Worm (Caenorhabditis elegans) whole organism, L1 larva: ENCODE measurements around the gene cyp-13A12.
A peak's percentile ranks its signal among the peaks of the same experiment; 100 is the strongest.

Experiments
- C16A3.4 ChIP-seq: fragments of 150-350 bp; optimal IDR thresholded peaks from 2 replicates; lab custom pipeline; 2014; ENCODE audit warnings: missing biosample characterization, missing genetic modification characterization
- dpl-1 ChIP-seq, 3 experiments: fragments of 150-350 bp in 2 of 3; sonication (generic microtip) in 1 of 3; optimal IDR thresholded peaks; 2 replicates each; lab custom pipeline; 2014 to 2017; ENCODE audit warnings: missing biosample characterization in 3 of 3, missing genetic modification characterization in 3 of 3, missing genetic modification reagents in 3 of 3
- egl-27 ChIP-seq, 2 experiments: fragments of 150-350 bp in 1 of 2; sonication (generic microtip); optimal IDR thresholded peaks; 3 replicates each; lab custom pipeline; 2017 to 2018; ENCODE audit warnings: missing biosample characterization in 2 of 2, missing genetic modification characterization in 2 of 2, missing genetic modification reagents in 2 of 2
- fkh-10 ChIP-seq: sonication (generic microtip); optimal IDR thresholded peaks from 2 replicates; lab custom pipeline; 2017; ENCODE audit warnings: missing biosample characterization, missing genetic modification reagents, missing genetic modification characterization
- nhr-11 ChIP-seq: fragments of 150-350 bp; optimal IDR thresholded peaks from 2 replicates; lab custom pipeline; 2014; ENCODE audit warnings: missing biosample characterization, missing genetic modification characterization
- nhr-77 ChIP-seq: fragments of 150-350 bp; optimal IDR thresholded peaks from 2 replicates; lab custom pipeline; 2014; ENCODE audit warnings: missing biosample characterization, missing genetic modification characterization
- skn-1 ChIP-seq: fragments of 150-350 bp; optimal IDR thresholded peaks from 2 replicates; lab custom pipeline; 2014; ENCODE audit warnings: missing biosample characterization, missing genetic modification characterization
- zip-4 ChIP-seq: fragments of 200-800 bp; sonication (Bioruptor generic); optimal IDR thresholded peaks from 2 replicates; lab custom pipeline; 2018; ENCODE audit warnings: mild to moderate bottlenecking, missing genetic modification characterization, moderate library complexity, missing compliant biosample characterization
- ztf-4 ChIP-seq: fragments of 150-350 bp; optimal IDR thresholded peaks from 2 replicates; lab custom pipeline; 2014; ENCODE audit warnings: missing biosample characterization, missing genetic modification characterization

ce11 chrIII:13070548-13071050, 46.3 kb downstream of the cyp-13A12 start, which contains the start of gene Y39E4B.6:
- TF ChIP-seq fkh-10 (peak; percentile 98), nhr-11 (tag; lab: Kevin White, UChicago) (peak; percentile 78), skn-1 (tag; lab: Kevin White, UChicago) (peak; percentile 80), ztf-4 (tag; lab: Kevin White, UChicago) (peak; percentile 84), zip-4 (peak; percentile 92), nhr-77 (tag; lab: Kevin White, UChicago) (peak; percentile 98), C16A3.4 (peak; percentile 97), dpl-1 (GFP tag; optimal IDR thresholded peaks at IDR 0.05; lab: Kevin White, UChicago) (peak; percentile 77 to 81 (median 79)), egl-27 (tag; optimal IDR thresholded peaks at IDR 0.05; lab: Kevin White, UChicago) (peak; percentile 75 to 84)
